Worm (Caenorhabditis elegans) whole organism, L1 larva: ENCODE data around the gene F58B4.7.

Experiments used
- C16A3.4 ChIP-seq: fragments of 150-350 bp; optimal IDR thresholded peaks from 2 replicates; lab custom pipeline; 2014; ENCODE audit warnings: missing biosample characterization, missing genetic modification characterization
- ama-1 ChIP-seq: fragments of 150-350 bp; optimal IDR thresholded peaks from 2 replicates; lab custom pipeline; 2014
- blmp-1 ChIP-seq: fragments of 150-350 bp; optimal IDR thresholded peaks from 2 replicates; lab custom pipeline; 2014; ENCODE audit warnings: missing biosample characterization, missing genetic modification characterization
- nhr-84 ChIP-seq: sonication (generic microtip); optimal IDR thresholded peaks from 2 replicates; lab custom pipeline; 2017; ENCODE audit warnings: missing biosample characterization, missing genetic modification characterization

- no peak for TF ChIP-seq C16A3.4
- TF ChIP-seq nhr-84 (tag; lab: Kevin White, UChicago), result no peak
- no peak for TF ChIP-seq ama-1 (lab: Kevin White, UChicago)
- TF ChIP-seq blmp-1 (tag; lab: Kevin White, UChicago), result no peak
Measured at ce11 chrV:10947210-10947609, 24.1 kb upstream of the F58B4.7 start.
